Fruit fly (Drosophila melanogaster) whole organism, embryonic: Measurements from ENCODE around the gene Tbcd.

Experiments used
- Antp ChIP-seq: fragments of 200-800 bp; sonication (Bioruptor generic); optimal IDR thresholded peaks from 3 replicates; lab custom pipeline; 2016; ENCODE audit warnings: missing biosample characterization, missing genetic modification characterization
- CG11247 ChIP-seq: fragments of 200-800 bp; sonication (Bioruptor generic); IDR thresholded peaks from 2 replicates; pipeline ENCODE4 v1.3.6; 2022; ENCODE audit warnings: missing biosample characterization, missing genetic modification characterization
- CG11456 ChIP-seq: fragments of 200-800 bp; sonication (Bioruptor generic); IDR thresholded peaks from 3 replicates; pipeline ENCODE4 v1.3.6; 2022; ENCODE audit warnings: missing biosample characterization, missing genetic modification characterization
- CG11695 ChIP-seq: fragments of 200-800 bp; sonication (Bioruptor generic); IDR thresholded peaks from 3 replicates; pipeline ENCODE4 v1.3.6; 2022; ENCODE audit warnings: missing biosample characterization, missing genetic modification characterization
- CG11696 ChIP-seq: fragments of 200-800 bp; sonication (Bioruptor generic); IDR thresholded peaks from 2 replicates; pipeline ENCODE4 v1.3.6; 2022; ENCODE audit warnings: missing biosample characterization, missing genetic modification characterization
- CG14050 ChIP-seq: fragments of 200-800 bp; sonication (Bioruptor generic); IDR thresholded peaks from 3 replicates; pipeline ENCODE4 v1.3.6; 2022; ENCODE audit warnings: missing biosample characterization, missing genetic modification characterization
- CG15011 ChIP-seq: fragments of 200-800 bp; sonication (Bioruptor generic); optimal IDR thresholded peaks from 3 replicates; lab custom pipeline; 2018; ENCODE audit warnings: missing biosample characterization, mild to moderate bottlenecking, missing genetic modification characterization
- CG15514 ChIP-seq: fragments of 200-800 bp; sonication (Bioruptor generic); optimal IDR thresholded peaks from 3 replicates; lab custom pipeline; 2017; ENCODE audit warnings: missing biosample characterization, missing genetic modification characterization, mild to moderate bottlenecking, moderate library complexity, missing genetic modification reagents
- CG1602 ChIP-seq: fragments of 200-800 bp; sonication (Bioruptor generic); optimal IDR thresholded peaks from 3 replicates; lab custom pipeline; 2016; ENCODE audit warnings: missing biosample characterization, missing genetic modification characterization
- CG16815 ChIP-seq: fragments of 200-800 bp; sonication (Bioruptor generic); optimal IDR thresholded peaks from 3 replicates; lab custom pipeline; 2017; ENCODE audit warnings: missing biosample characterization, mild to moderate bottlenecking, missing genetic modification characterization
- CG17361 ChIP-seq: fragments of 200-800 bp; sonication (Bioruptor generic); IDR thresholded peaks from 3 replicates; pipeline ENCODE4 v1.3.6; 2022; ENCODE audit warnings: missing biosample characterization, missing genetic modification characterization
- CG1792 ChIP-seq: fragments of 200-800 bp; sonication (Bioruptor generic); optimal IDR thresholded peaks from 2 replicates; lab custom pipeline; 2016; ENCODE audit warnings: missing biosample characterization, missing genetic modification characterization
- CG2129 ChIP-seq: fragments of 200-800 bp; sonication (Bioruptor generic); IDR thresholded peaks from 2 replicates; pipeline ENCODE4 v1.3.6; 2022; ENCODE audit warnings: missing biosample characterization, missing genetic modification characterization; ENCODE audit not compliant: partially characterized antibody
- CG2199 ChIP-seq: fragments of 200-800 bp; sonication (Bioruptor generic); IDR thresholded peaks from 3 replicates; pipeline ENCODE4 v1.3.6; 2022; ENCODE audit warnings: missing biosample characterization, missing genetic modification characterization
- CG31388 ChIP-seq: fragments of 200-800 bp; sonication (Bioruptor generic); optimal IDR thresholded peaks from 2 replicates; lab custom pipeline; 2016; ENCODE audit warnings: missing biosample characterization, missing genetic modification characterization
- CG3281 ChIP-seq: fragments of 200-800 bp; sonication (Bioruptor generic); optimal IDR thresholded peaks from 3 replicates; lab custom pipeline; 2017; ENCODE audit warnings: missing biosample characterization, mild to moderate bottlenecking, missing genetic modification characterization
- CG4617 ChIP-seq: fragments of 200-800 bp; sonication (Bioruptor generic); optimal IDR thresholded peaks from 3 replicates; lab custom pipeline; 2016; ENCODE audit warnings: missing biosample characterization, missing genetic modification characterization, borderline replicate concordance
- CG6254 ChIP-seq: fragments of 200-800 bp; sonication (Bioruptor generic); optimal IDR thresholded peaks from 3 replicates; lab custom pipeline; 2017; ENCODE audit warnings: mild to moderate bottlenecking, missing biosample characterization, missing genetic modification reagents, missing genetic modification characterization
- CG6683 ChIP-seq: fragments of 200-800 bp; sonication (Bioruptor generic); optimal IDR thresholded peaks from 2 replicates; lab custom pipeline; 2017; ENCODE audit warnings: missing biosample characterization, mild to moderate bottlenecking, missing genetic modification characterization, missing genetic modification reagents
- CG6689 ChIP-seq: fragments of 200-800 bp; sonication (Bioruptor generic); IDR thresholded peaks from 2 replicates; pipeline ENCODE4 v1.3.6; 2022; ENCODE audit warnings: missing biosample characterization, missing genetic modification characterization
- CG6791 ChIP-seq: fragments of 200-800 bp; sonication (Bioruptor generic); IDR thresholded peaks from 3 replicates; pipeline ENCODE4 v1.3.6; 2022; ENCODE audit warnings: missing biosample characterization, missing genetic modification characterization; ENCODE audit not compliant: partially characterized antibody
- CG6813 ChIP-seq: fragments of 200-800 bp; sonication (Bioruptor generic); optimal IDR thresholded peaks from 2 replicates; lab custom pipeline; 2017; ENCODE audit warnings: missing biosample characterization, missing genetic modification characterization, mild to moderate bottlenecking, moderate library complexity, missing genetic modification reagents
- CG9817 ChIP-seq: fragments of 200-800 bp; sonication (Bioruptor generic); optimal IDR thresholded peaks from 2 replicates; lab custom pipeline; 2018; ENCODE audit warnings: missing biosample characterization, mild to moderate bottlenecking, missing genetic modification characterization, moderate library complexity
- Hsf ChIP-seq: fragments of 200-800 bp; sonication (Bioruptor generic); optimal IDR thresholded peaks from 3 replicates; lab custom pipeline; 2016; ENCODE audit warnings: missing biosample characterization, missing genetic modification characterization
- MBD-R2 ChIP-seq: fragments of 200-800 bp; sonication (Bioruptor generic); IDR thresholded peaks from 2 replicates; pipeline ENCODE4 v1.3.6; 2022; ENCODE audit warnings: missing biosample characterization, missing genetic modification characterization
- NC2β ChIP-seq: fragments of 200-800 bp; sonication (Bioruptor generic); optimal IDR thresholded peaks from 2 replicates; lab custom pipeline; 2016; ENCODE audit warnings: missing biosample characterization, missing genetic modification characterization
- Pdp1 ChIP-seq, 2 experiments: fragments of 200-800 bp; sonication (Bioruptor generic); optimal IDR thresholded peaks; 3 replicates each; lab custom pipeline; 2016; ENCODE audit warnings: missing biosample characterization in 2 of 2, missing genetic modification characterization in 2 of 2, mild to moderate bottlenecking in 1 of 2, moderate library complexity in 1 of 2
- Sin3A ChIP-seq: fragments of >200 bp; optimal IDR thresholded peaks from 2 replicates; lab custom pipeline; 2018
- Sry-β ChIP-seq: fragments of 200-800 bp; sonication (Bioruptor generic); optimal IDR thresholded peaks from 2 replicates; lab custom pipeline; 2018; ENCODE audit warnings: missing biosample characterization, mild to moderate bottlenecking, missing genetic modification characterization, moderate library complexity
- Vsx1 ChIP-seq: fragments of 200-800 bp; sonication (Bioruptor generic); optimal IDR thresholded peaks from 2 replicates; lab custom pipeline; 2017; ENCODE audit warnings: missing biosample characterization, mild to moderate bottlenecking, missing genetic modification characterization, missing genetic modification reagents
- az2 ChIP-seq: fragments of 200-800 bp; sonication (Bioruptor generic); optimal IDR thresholded peaks from 3 replicates; lab custom pipeline; 2016; ENCODE audit warnings: missing biosample characterization, missing genetic modification characterization
- bbx ChIP-seq: fragments of 200-800 bp; sonication (Bioruptor generic); IDR thresholded peaks from 2 replicates; pipeline ENCODE4 v1.3.6; 2022; ENCODE audit warnings: missing biosample characterization, missing genetic modification characterization; ENCODE audit not compliant: partially characterized antibody
- cg ChIP-seq: fragments of 200-800 bp; sonication (Bioruptor generic); optimal IDR thresholded peaks from 3 replicates; lab custom pipeline; 2019; ENCODE audit warnings: missing biosample characterization, mild to moderate bottlenecking, missing genetic modification characterization, moderate library complexity
- ci ChIP-seq: fragments of 200-800 bp; sonication (Bioruptor generic); IDR thresholded peaks from 3 replicates; pipeline ENCODE4 v1.3.6; 2022; ENCODE audit warnings: missing biosample characterization, missing genetic modification characterization
- corto ChIP-seq: fragments of 200-800 bp; sonication (Bioruptor generic); optimal IDR thresholded peaks from 2 replicates; lab custom pipeline; 2016; ENCODE audit warnings: missing biosample characterization, mild to moderate bottlenecking, missing genetic modification characterization, moderate library complexity
- da ChIP-seq: fragments of 200-800 bp; sonication (Bioruptor generic); optimal IDR thresholded peaks from 2 replicates; lab custom pipeline; 2016; ENCODE audit warnings: missing biosample characterization, missing genetic modification characterization
- danr ChIP-seq: fragments of 200-800 bp; sonication (Bioruptor generic); IDR thresholded peaks from 2 replicates; pipeline ENCODE4 v1.3.6; 2022; ENCODE audit warnings: missing biosample characterization, missing genetic modification characterization
- dpn ChIP-seq, 2 experiments: fragments of 200-800 bp; sonication (Bioruptor generic); optimal IDR thresholded peaks; 3 replicates each; lab custom pipeline; 2016; ENCODE audit warnings: missing biosample characterization in 2 of 2, missing genetic modification characterization in 2 of 2
- dysf ChIP-seq: fragments of 200-800 bp; sonication (Bioruptor generic); IDR thresholded peaks from 3 replicates; pipeline ENCODE4 v1.3.6; 2022; ENCODE audit warnings: missing biosample characterization, missing genetic modification characterization
- ftz-f1 ChIP-seq: fragments of 200-800 bp; sonication (Bioruptor generic); optimal IDR thresholded peaks from 2 replicates; lab custom pipeline; 2016; ENCODE audit warnings: missing biosample characterization, missing genetic modification characterization
- fu2 ChIP-seq: fragments of 200-800 bp; sonication (Bioruptor generic); optimal IDR thresholded peaks from 2 replicates; lab custom pipeline; 2016; ENCODE audit warnings: missing biosample characterization, missing genetic modification characterization
- h ChIP-seq: fragments of >200 bp; optimal IDR thresholded peaks from 2 replicates; lab custom pipeline; 2017
- hth ChIP-seq: fragments of >200 bp; optimal IDR thresholded peaks from 2 replicates; lab custom pipeline; 2017; ENCODE audit warnings: inconsistent platforms
- knrl ChIP-seq: fragments of 200-800 bp; sonication (Bioruptor generic); IDR thresholded peaks from 3 replicates; pipeline ENCODE4 v1.3.6; 2022; ENCODE audit warnings: missing biosample characterization, missing genetic modification characterization; ENCODE audit not compliant: partially characterized antibody
- pan ChIP-seq, 4 experiments: fragments of >200 bp in 3 of 4; fragments of 200-800 bp in 1 of 4; sonication (Bioruptor generic) in 1 of 4; optimal IDR thresholded peaks in 3 of 4; IDR thresholded peaks in 1 of 4; 2 replicates each; pipeline versions ENCODE4 v1.3.6 to Lab custom; 2017 to 2022; ENCODE audit warnings: missing biosample characterization in 2 of 4, missing genetic modification characterization in 2 of 4, mixed read lengths in 1 of 4
- pzg ChIP-seq: fragments of 200-800 bp; sonication (Bioruptor generic); optimal IDR thresholded peaks from 3 replicates; lab custom pipeline; 2018; ENCODE audit warnings: missing biosample characterization, mild to moderate bottlenecking, missing genetic modification characterization, moderate library complexity
- ro ChIP-seq: fragments of 200-800 bp; sonication (Bioruptor generic); IDR thresholded peaks from 2 replicates; pipeline ENCODE4 v1.3.6; 2022; ENCODE audit warnings: missing biosample characterization, missing genetic modification characterization
- sim ChIP-seq: fragments of 200-800 bp; sonication (Bioruptor generic); IDR thresholded peaks from 2 replicates; pipeline ENCODE4 v1.3.6; 2022; ENCODE audit warnings: missing biosample characterization, missing genetic modification characterization
- tio ChIP-seq: fragments of 200-800 bp; sonication (Bioruptor generic); optimal IDR thresholded peaks from 2 replicates; lab custom pipeline; 2017; ENCODE audit warnings: missing biosample characterization, missing genetic modification characterization, inconsistent platforms
- trh ChIP-seq: fragments of 200-800 bp; sonication (Bioruptor generic); optimal IDR thresholded peaks from 2 replicates; lab custom pipeline; 2016; ENCODE audit warnings: missing biosample characterization, missing genetic modification characterization
- zen ChIP-seq: fragments of 200-800 bp; sonication (Bioruptor generic); optimal IDR thresholded peaks from 3 replicates; lab custom pipeline; 2018; ENCODE audit warnings: missing biosample characterization, mild to moderate bottlenecking, missing genetic modification characterization, moderate library complexity

Gene Tbcd

DNA sequence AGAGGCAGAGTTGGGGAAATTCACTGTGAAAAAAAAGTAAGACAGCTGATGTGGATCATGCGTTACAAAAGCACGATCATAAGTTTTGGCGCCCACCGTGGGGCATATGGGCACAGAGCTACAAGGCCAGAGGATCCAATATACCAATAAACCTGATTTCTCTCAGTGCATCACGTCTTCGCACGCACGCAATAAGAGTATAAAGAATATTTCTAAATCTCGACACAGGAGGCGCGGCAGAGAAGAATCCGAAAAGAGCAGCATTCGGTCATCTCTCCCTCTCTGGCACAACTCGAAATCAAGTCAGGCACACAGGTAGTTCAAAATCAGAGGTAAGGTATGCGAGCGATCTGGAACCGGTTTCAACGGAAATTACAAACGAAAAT, 16.2 kb downstream of the Tbcd start (continued):
- TF ChIP-seq CG6813 (GFP tag; lab: Kevin White, UChicago) (peak; percentile 90), sim (GFP tag; lab: Robert Waterston, UW) (peak; percentile 93), tio (GFP tag; lab: Kevin White, UChicago) (peak; percentile 5), knrl (no peak), CG6254 (GFP tag; lab: Kevin White, UChicago) (peak; percentile 85), Hsf (GFP tag; lab: Kevin White, UChicago) (peak; percentile 86), fu2 (peak; percentile 84), CG11696 (GFP tag; lab: Robert Waterston, UW) (peak; percentile 81), dpn (GFP tag; optimal IDR thresholded peaks at IDR 0.05; lab: Kevin White, UChicago) (peak; percentile 78 to 88), h (lab: Kevin White, UChicago) (no peak), MBD-R2 (peak; percentile 67; the same call in 1 of the 2 replicates), CG2129 (GFP tag; lab: Robert Waterston, UW) (no peak), CG17361 (GFP tag; lab: Robert Waterston, UW) (peak; percentile 91), ci (GFP tag; lab: Robert Waterston, UW) (peak; percentile 96), CG2199 (GFP tag; lab: Robert Waterston, UW) (peak; percentile 95), CG14050 (peak; percentile 81), CG6689 (GFP tag; lab: Robert Waterston, UW) (peak; percentile 92), da (GFP tag; lab: Kevin White, UChicago) (peak; percentile 82), CG15514 (peak; percentile 52), CG16815 (GFP tag; lab: Kevin White, UChicago) (peak; percentile 96), CG11695 (GFP tag; lab: Robert Waterston, UW) (peak; percentile 85), ftz-f1 (GFP tag; lab: Kevin White, UChicago) (peak; percentile 39), NC2β (GFP tag; lab: Kevin White, UChicago) (peak; percentile 83), CG31388 (GFP tag; lab: Kevin White, UChicago) (peak; percentile 59), az2 (GFP tag; lab: Kevin White, UChicago) (peak; percentile 86), Antp (GFP tag; lab: Kevin White, UChicago) (peak; percentile 91), CG1602 (GFP tag; lab: Kevin White, UChicago) (peak; percentile 84), CG6683 (GFP tag; lab: Kevin White, UChicago) (peak; percentile 41), CG3281 (GFP tag; lab: Kevin White, UChicago) (peak; percentile 62), zen (tag; lab: Kevin White, UChicago) (peak; percentile 86), Sin3A (no peak), CG4617 (GFP tag; lab: Kevin White, UChicago) (peak; percentile 82), hth (lab: Kevin White, UChicago) (no peak), trh (GFP tag; lab: Kevin White, UChicago) (peak; percentile 42), danr (GFP tag; lab: Robert Waterston, UW) (peak; percentile 84), ro (GFP tag; lab: Robert Waterston, UW) (peak; percentile 84), CG15011 (GFP tag; lab: Kevin White, UChicago) (peak; percentile 44), Sry-β (peak; percentile 58), CG1792 (GFP tag; lab: Kevin White, UChicago) (peak; percentile 89), bbx (GFP tag; lab: Robert Waterston, UW) (no peak), CG9817 (tag; lab: Kevin White, UChicago) (peak; percentile 77), CG11456 (peak; percentile 86), CG6791 (GFP tag; lab: Robert Waterston, UW) (0 out of 3 replicates have a peak, but pooled peaks have one; percentile 14), corto (GFP tag; lab: Kevin White, UChicago) (peak; percentile 72), Pdp1 (GFP tag; optimal IDR thresholded peaks at IDR 0.05; lab: Kevin White, UChicago) (peak; percentile 69 to 91), pzg (GFP tag; lab: Kevin White, UChicago) (no peak), cg (GFP tag; lab: Kevin White, UChicago) (no peak), Vsx1 (peak; percentile 73), CG11247 (GFP tag; lab: Robert Waterston, UW) (peak; percentile 83), dysf (GFP tag; lab: Robert Waterston, UW) (peak; percentile 91), pan (optimal IDR thresholded peaks at IDR 0.05; lab: Kevin White, UChicago) (no peak), pan (GFP tag; optimal IDR thresholded peaks at IDR 0.05 in 1 of 2, IDR thresholded peaks at IDR 0.05 in 1 of 2) (peak in 1 of 2 experiments; percentile 91)
